Fruit fly (Drosophila melanogaster): ENCODE results near the gene Gnpat.

Gnpat gene

dm6 chr3R:25495753-25496152 lies 5.0 kb upstream of the Gnpat start:
- TF ChIP-seq cnc (optimal IDR thresholded peaks at IDR 0.05) (no peak), bab1 (GFP tag; optimal IDR thresholded peaks at IDR 0.05) (no peak), kay (GFP tag; ENCODE audit: borderline replicate concordance) (no peak), Clk (GFP tag; optimal IDR thresholded peaks at IDR 0.05) (no peak), pad (GFP tag; optimal IDR thresholded peaks at IDR 0.05) (no peak), toe (GFP tag; optimal IDR thresholded peaks at IDR 0.05) (no peak), CG14711 (tag; optimal IDR thresholded peaks at IDR 0.05) (no peak), cic (GFP tag; optimal IDR thresholded peaks at IDR 0.05) (no peak), CG5204 (GFP tag; optimal IDR thresholded peaks at IDR 0.05) (no peak)

DNA sequence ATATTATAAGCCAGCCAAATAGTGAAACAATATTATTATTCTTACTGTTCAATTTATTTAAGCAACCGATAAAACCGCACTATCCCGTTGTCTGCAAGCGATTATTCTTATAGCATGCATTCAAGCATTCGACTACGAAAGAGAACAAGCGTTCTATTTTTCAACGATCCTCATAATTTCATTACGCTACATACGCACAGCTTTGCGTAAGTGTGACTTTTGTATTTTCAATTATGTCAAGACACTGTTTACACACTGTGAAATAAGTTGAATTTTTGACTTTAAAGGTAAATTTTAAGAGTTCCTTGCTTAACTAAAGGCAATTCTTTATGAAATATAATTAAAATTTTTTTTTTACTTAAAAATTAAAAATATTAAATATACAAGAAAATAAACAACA lies 4.3 kb upstream of the Gnpat start, which contains the start of gene CG33494:
Gene CG33494 (minus strand): TSS at position 90 of the 400 bp plus-strand sequence.
- no peak for TF ChIP-seq CG33017 (tag; optimal IDR thresholded peaks at IDR 0.05)
- no peak for TF ChIP-seq CG14711 (tag; optimal IDR thresholded peaks at IDR 0.05)
- no peak for TF ChIP-seq kay (GFP tag; ENCODE audit: borderline replicate concordance)
- TF ChIP-seq CG1620 (GFP tag; optimal IDR thresholded peaks at IDR 0.05): no peak
- no peak for TF ChIP-seq ovo (GFP tag; optimal IDR thresholded peaks at IDR 0.05)
- no peak for TF ChIP-seq Mnt (GFP tag; optimal IDR thresholded peaks at IDR 0.05)
- TF ChIP-seq Hr96 (GFP tag; optimal IDR thresholded peaks at IDR 0.05): no peak
- no peak for TF ChIP-seq CG11617 (GFP tag; optimal IDR thresholded peaks at IDR 0.05)
- TF ChIP-seq tj (GFP tag; optimal IDR thresholded peaks at IDR 0.05): no peak
- no peak for TF ChIP-seq bab1 (GFP tag; optimal IDR thresholded peaks at IDR 0.05)
- TF ChIP-seq CG5204 (GFP tag; optimal IDR thresholded peaks at IDR 0.05): no peak
- no peak for TF ChIP-seq CG12768 (GFP tag; optimal IDR thresholded peaks at IDR 0.05)

dm6 chr3R:25493294-25494187 lies 2.8 kb upstream of the Gnpat start:
- TF ChIP-seq cic (GFP tag; optimal IDR thresholded peaks at IDR 0.05) (no peak), CG11617 (GFP tag; optimal IDR thresholded peaks at IDR 0.05) (no peak), toe (GFP tag; optimal IDR thresholded peaks at IDR 0.05) (peak; percentile 1), kay (GFP tag; ENCODE audit: borderline replicate concordance) (peak; percentile 98), Clk (GFP tag; optimal IDR thresholded peaks at IDR 0.05) (no peak), Crg-1 (GFP tag; optimal IDR thresholded peaks at IDR 0.05) (peak; percentile 34), CG7045 (GFP tag; optimal IDR thresholded peaks at IDR 0.05) (no peak), tj (GFP tag; optimal IDR thresholded peaks at IDR 0.05) (peak; percentile 81), cnc (optimal IDR thresholded peaks at IDR 0.05) (no peak), ovo (GFP tag; optimal IDR thresholded peaks at IDR 0.05) (no peak), CG7101 (tag; optimal IDR thresholded peaks at IDR 0.05) (peak; percentile 26), Mnt (GFP tag; optimal IDR thresholded peaks at IDR 0.05) (no peak), CG33017 (tag; optimal IDR thresholded peaks at IDR 0.05) (no peak), CG14711 (tag; optimal IDR thresholded peaks at IDR 0.05) (peak; percentile 58), bab1 (GFP tag; optimal IDR thresholded peaks at IDR 0.05) (peak; percentile 15), CG12768 (GFP tag; optimal IDR thresholded peaks at IDR 0.05) (peak; percentile 25), pad (GFP tag; optimal IDR thresholded peaks at IDR 0.05) (peak; percentile 5)

DNA sequence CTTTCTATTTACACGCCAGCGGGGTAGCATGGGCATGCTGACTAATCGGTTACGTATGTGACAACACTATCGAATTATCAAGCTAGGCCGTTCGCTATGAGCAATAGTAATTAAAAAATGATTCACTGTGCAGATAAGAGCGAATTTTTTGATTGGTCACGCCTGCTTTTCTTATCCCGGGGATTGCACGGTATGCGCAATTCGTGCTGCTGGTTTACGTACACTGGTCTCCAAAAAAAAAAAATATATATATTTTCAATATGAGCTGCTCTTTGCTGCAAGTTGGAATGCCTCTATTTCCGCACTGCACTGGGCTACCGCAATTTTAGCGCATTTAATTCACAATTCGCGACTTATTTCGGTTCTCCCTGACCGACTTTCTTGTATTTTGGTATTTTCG lies 361 bp downstream of the Gnpat start:
- peak; percentile 16 for TF ChIP-seq toe (GFP tag; optimal IDR thresholded peaks at IDR 0.05)
- no peak for TF ChIP-seq ovo (GFP tag; optimal IDR thresholded peaks at IDR 0.05)
- TF ChIP-seq CG1620 (GFP tag; optimal IDR thresholded peaks at IDR 0.05): no peak
- peak; percentile 17 for TF ChIP-seq CG5204 (GFP tag; optimal IDR thresholded peaks at IDR 0.05)
- no peak for TF ChIP-seq CG11617 (GFP tag; optimal IDR thresholded peaks at IDR 0.05)
- no peak for TF ChIP-seq bab1 (GFP tag; optimal IDR thresholded peaks at IDR 0.05)
- no peak for TF ChIP-seq CG12768 (GFP tag; optimal IDR thresholded peaks at IDR 0.05)
- no peak for TF ChIP-seq CG33017 (tag; optimal IDR thresholded peaks at IDR 0.05)
- no peak for TF ChIP-seq Clk (GFP tag; optimal IDR thresholded peaks at IDR 0.05)
- TF ChIP-seq Mnt (GFP tag; optimal IDR thresholded peaks at IDR 0.05): no peak
- TF ChIP-seq cic (GFP tag; optimal IDR thresholded peaks at IDR 0.05): no peak
- no peak for TF ChIP-seq Crg-1 (GFP tag; optimal IDR thresholded peaks at IDR 0.05)
- TF ChIP-seq CG14711 (tag; optimal IDR thresholded peaks at IDR 0.05): no peak
- TF ChIP-seq CG7101 (tag; optimal IDR thresholded peaks at IDR 0.05): no peak
- TF ChIP-seq Hr96 (GFP tag; optimal IDR thresholded peaks at IDR 0.05): no peak
- TF ChIP-seq kay (GFP tag; ENCODE audit: borderline replicate concordance): peak; percentile 98
- TF ChIP-seq cnc (optimal IDR thresholded peaks at IDR 0.05): peak in 1 of 2 experiments; percentile 20
- no peak for TF ChIP-seq tj (GFP tag; optimal IDR thresholded peaks at IDR 0.05)
- no peak for TF ChIP-seq CG7045 (GFP tag; optimal IDR thresholded peaks at IDR 0.05)
- no peak for TF ChIP-seq pad (GFP tag; optimal IDR thresholded peaks at IDR 0.05)

dm6 chr3R:25489685-25490084 lies 1.1 kb downstream of the Gnpat start:
- TF ChIP-seq CG12768 (GFP tag; optimal IDR thresholded peaks at IDR 0.05) (no peak), ovo (GFP tag; optimal IDR thresholded peaks at IDR 0.05) (no peak), kay (GFP tag; ENCODE audit: borderline replicate concordance) (no peak), Crg-1 (GFP tag; optimal IDR thresholded peaks at IDR 0.05) (no peak), CG33017 (tag; optimal IDR thresholded peaks at IDR 0.05) (peak; percentile 3), CG14711 (tag; optimal IDR thresholded peaks at IDR 0.05) (no peak), CG7045 (GFP tag; optimal IDR thresholded peaks at IDR 0.05) (peak; percentile 14), Clk (GFP tag; optimal IDR thresholded peaks at IDR 0.05) (no peak), cic (GFP tag; optimal IDR thresholded peaks at IDR 0.05) (no peak)

DNA sequence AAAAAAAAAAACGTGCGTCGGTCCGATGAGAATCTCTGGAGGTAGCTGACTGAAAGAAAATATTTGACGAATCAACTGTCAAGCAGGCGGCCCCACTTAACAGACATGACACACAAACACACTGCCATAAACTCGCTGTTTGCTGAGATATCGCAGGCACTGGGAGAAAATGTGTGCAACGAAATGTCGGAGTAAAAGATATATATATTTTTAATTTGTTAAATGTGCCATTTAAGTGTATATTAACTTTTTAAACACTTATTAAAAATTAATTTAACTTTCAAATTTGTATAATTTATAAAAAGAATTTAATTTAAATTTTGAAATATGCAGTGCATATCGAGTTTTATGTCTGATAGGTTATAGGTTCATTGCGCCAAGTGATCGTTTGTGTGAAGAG lies 1.6 kb downstream of the Gnpat start:
- TF ChIP-seq CG7045 (GFP tag; optimal IDR thresholded peaks at IDR 0.05) (peak; percentile 51), ovo (GFP tag; optimal IDR thresholded peaks at IDR 0.05) (no peak), tj (GFP tag; optimal IDR thresholded peaks at IDR 0.05) (no peak), Mnt (GFP tag; optimal IDR thresholded peaks at IDR 0.05) (peak; percentile 23), kay (GFP tag; ENCODE audit: borderline replicate concordance) (no peak), CG5204 (GFP tag; optimal IDR thresholded peaks at IDR 0.05) (no peak), toe (GFP tag; optimal IDR thresholded peaks at IDR 0.05) (no peak), CG12768 (GFP tag; optimal IDR thresholded peaks at IDR 0.05) (peak; percentile 41), Crg-1 (GFP tag; optimal IDR thresholded peaks at IDR 0.05) (no peak), pad (GFP tag; optimal IDR thresholded peaks at IDR 0.05) (no peak), CG11617 (GFP tag; optimal IDR thresholded peaks at IDR 0.05) (no peak), CG1620 (GFP tag; optimal IDR thresholded peaks at IDR 0.05) (no peak), CG7101 (tag; optimal IDR thresholded peaks at IDR 0.05) (peak; percentile 49), CG33017 (tag; optimal IDR thresholded peaks at IDR 0.05) (peak; percentile 67), Hr96 (GFP tag; optimal IDR thresholded peaks at IDR 0.05) (no peak), cnc (optimal IDR thresholded peaks at IDR 0.05) (no peak), bab1 (GFP tag; optimal IDR thresholded peaks at IDR 0.05) (peak; percentile 51), cic (GFP tag; optimal IDR thresholded peaks at IDR 0.05) (peak; percentile 62), CG14711 (tag; optimal IDR thresholded peaks at IDR 0.05) (peak; percentile 59), Clk (GFP tag; optimal IDR thresholded peaks at IDR 0.05) (no peak)

Data from whole organism, adult.